Worm (Caenorhabditis elegans) whole organism, L4 larva: ENCODE data around the gene rps-4.

ENCODE experiments used
- Y5F2A.4 ChIP-seq: fragments of 200-800 bp; sonication (Bioruptor generic); optimal IDR thresholded peaks from 2 replicates; lab custom pipeline; 2018; ENCODE audit warnings: mild to moderate bottlenecking, missing genetic modification characterization, missing compliant biosample characterization
- ceh-28 ChIP-seq: fragments of 150-350 bp; optimal IDR thresholded peaks from 2 replicates; lab custom pipeline; 2014; ENCODE audit warnings: missing biosample characterization, missing genetic modification reagents, missing genetic modification characterization
- daf-8 ChIP-seq: fragments of 200-800 bp; sonication (Bioruptor generic); IDR thresholded peaks from 2 replicates; pipeline ENCODE4 v1.3.6; 2022; ENCODE audit warnings: missing genetic modification characterization, missing compliant biosample characterization
- egl-43 ChIP-seq: fragments of 200-800 bp; sonication (Bioruptor generic); IDR thresholded peaks from 2 replicates; pipeline ENCODE4 v1.3.6; 2022; ENCODE audit warnings: missing genetic modification reagents, missing genetic modification characterization, missing compliant biosample characterization
- lin-13 ChIP-seq: fragments of 150-350 bp; optimal IDR thresholded peaks from 2 replicates; lab custom pipeline; 2014; ENCODE audit warnings: missing biosample characterization, missing genetic modification reagents, missing genetic modification characterization
- mep-1 ChIP-seq: fragments of 150-350 bp; sonication (generic microtip); optimal IDR thresholded peaks from 3 replicates; lab custom pipeline; 2014; ENCODE audit warnings: missing biosample characterization, missing genetic modification characterization
- nhr-111 ChIP-seq: fragments of 200-800 bp; sonication (Bioruptor generic); optimal IDR thresholded peaks from 2 replicates; lab custom pipeline; 2018; ENCODE audit warnings: mild to moderate bottlenecking, missing genetic modification characterization, missing compliant biosample characterization
- nhr-237 ChIP-seq: sonication (generic microtip); optimal IDR thresholded peaks from 2 replicates; lab custom pipeline; 2017; ENCODE audit warnings: missing biosample characterization, missing genetic modification characterization
- nhr-76 ChIP-seq: fragments of 150-350 bp; optimal IDR thresholded peaks from 2 replicates; lab custom pipeline; 2014; ENCODE audit warnings: missing biosample characterization, missing genetic modification characterization
- nhr-77 ChIP-seq: fragments of 150-350 bp; optimal IDR thresholded peaks from 2 replicates; lab custom pipeline; 2014; ENCODE audit warnings: missing biosample characterization, missing genetic modification characterization
- pha-4 ChIP-seq, 2 experiments: fragments of 150-350 bp in 1 of 2; fragments of 200-800 bp in 1 of 2; sonication (Bioruptor generic) in 1 of 2; IDR thresholded peaks in 1 of 2; optimal IDR thresholded peaks in 1 of 2; 2 replicates each; pipeline versions ENCODE4 v1.3.6 to Lab custom; 2014 to 2022; ENCODE audit warnings: missing genetic modification characterization in 2 of 2, missing genetic modification reagents in 2 of 2, missing biosample characterization in 1 of 2, missing compliant biosample characterization in 1 of 2
- snpc-1.2 ChIP-seq: fragments of 200-800 bp; sonication (Bioruptor generic); IDR thresholded peaks from 2 replicates; pipeline ENCODE4 v1.3.6; 2022; ENCODE audit warnings: missing genetic modification reagents, missing genetic modification characterization, missing compliant biosample characterization
- unc-130 ChIP-seq: sonication (generic microtip); optimal IDR thresholded peaks from 2 replicates; lab custom pipeline; 2016; ENCODE audit warnings: missing genetic modification reagents, missing genetic modification characterization, missing compliant biosample characterization

- no peak for TF ChIP-seq pha-4 (GFP tag; IDR thresholded peaks at IDR 0.05; lab: Robert Waterston, UW)
- TF ChIP-seq pha-4 (tag; optimal IDR thresholded peaks at IDR 0.05; lab: Kevin White, UChicago), result no peak
- TF ChIP-seq nhr-77, result no peak
- no peak for TF ChIP-seq nhr-237 (tag; lab: Kevin White, UChicago)
- no peak for TF ChIP-seq nhr-111 (GFP tag; lab: Kevin White, UChicago)
- TF ChIP-seq daf-8 (GFP tag; lab: Robert Waterston, UW), result no peak
- no peak for TF ChIP-seq egl-43 (GFP tag; lab: Robert Waterston, UW)
- TF ChIP-seq snpc-1.2 (GFP tag; lab: Robert Waterston, UW), result no peak
- TF ChIP-seq nhr-76 (tag; lab: Kevin White, UChicago), result no peak
- TF ChIP-seq unc-130, result no peak
- TF ChIP-seq ceh-28 (tag; lab: Kevin White, UChicago), result no peak
- no peak for TF ChIP-seq lin-13 (GFP tag; lab: Kevin White, UChicago)
- no peak for TF ChIP-seq mep-1 (tag; lab: Kevin White, UChicago)
- no peak for TF ChIP-seq Y5F2A.4 (GFP tag; lab: Kevin White, UChicago)
These were observed 37.7 kb downstream of the rps-4 start for ce11 chrIV:7046641-7047361.
